Fruit fly (Drosophila melanogaster) Kc167 (cell line): ENCODE results near the gene His3.3B.

Source experiments
- h ChIP-seq: fragments of >200 bp; optimal IDR thresholded peaks from 3 replicates; lab custom pipeline; 2018; ENCODE audit warnings: missing external identifiers
- insv ChIP-seq: fragments of >200 bp; optimal IDR thresholded peaks from 3 replicates; lab custom pipeline; 2018; ENCODE audit warnings: missing external identifiers
- psq ChIP-seq: fragments of >200 bp; optimal IDR thresholded peaks from 2 replicates; lab custom pipeline; 2017; ENCODE audit warnings: missing external identifiers

- TF ChIP-seq insv (lab: Kevin White, UChicago) (no peak), h (lab: Kevin White, UChicago) (no peak), psq (lab: Kevin White, UChicago) (no peak)
Observed at dm6 chrX:9148989-9149522, 7.4 kb downstream of the His3.3B start, which contains the start of the genes fh and Bap111.
